Worm (Caenorhabditis elegans): Measurements from ENCODE around the gene perm-2.

DNA sequence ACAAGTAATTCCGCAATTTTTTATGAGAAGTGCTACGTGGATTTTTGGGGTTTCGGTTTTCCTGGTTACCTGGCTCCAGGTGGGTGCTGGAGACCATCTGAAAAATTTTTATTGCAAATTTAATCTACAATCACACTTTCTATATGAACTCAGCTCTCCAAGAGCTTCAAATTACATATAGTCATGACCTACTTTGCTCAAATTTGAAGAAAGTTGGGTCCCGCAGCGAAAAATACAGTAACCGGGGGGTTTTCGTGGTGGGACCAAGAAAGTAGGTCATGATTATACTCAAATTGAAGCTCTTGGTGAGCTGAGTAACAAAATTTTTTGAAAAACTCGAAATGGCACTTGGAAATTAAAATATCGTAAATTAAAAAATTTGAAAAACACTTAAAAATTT, 33.8 kb downstream of the perm-2 start, which contains the start of gene ets-8:
- TF ChIP-seq pha-4 (tag; optimal IDR thresholded peaks at IDR 0.05), result no peak
- no peak for TF ChIP-seq snpc-4 (tag; optimal IDR thresholded peaks at IDR 0.05)
- no peak for TF ChIP-seq flh-1 (GFP tag; optimal IDR thresholded peaks at IDR 0.05)
- TF ChIP-seq lin-13 (tag; optimal IDR thresholded peaks at IDR 0.05), result no peak
- no peak for TF ChIP-seq sptf-1 (tag; optimal IDR thresholded peaks at IDR 0.05)
- no peak for TF ChIP-seq nhr-12 (tag; optimal IDR thresholded peaks at IDR 0.05)
